Fruit fly (Drosophila melanogaster): ENCODE measurements around the gene eIF2A.
A peak's percentile ranks its signal among the peaks of the same experiment; 100 is the strongest.

The eIF2A gene

DNA sequence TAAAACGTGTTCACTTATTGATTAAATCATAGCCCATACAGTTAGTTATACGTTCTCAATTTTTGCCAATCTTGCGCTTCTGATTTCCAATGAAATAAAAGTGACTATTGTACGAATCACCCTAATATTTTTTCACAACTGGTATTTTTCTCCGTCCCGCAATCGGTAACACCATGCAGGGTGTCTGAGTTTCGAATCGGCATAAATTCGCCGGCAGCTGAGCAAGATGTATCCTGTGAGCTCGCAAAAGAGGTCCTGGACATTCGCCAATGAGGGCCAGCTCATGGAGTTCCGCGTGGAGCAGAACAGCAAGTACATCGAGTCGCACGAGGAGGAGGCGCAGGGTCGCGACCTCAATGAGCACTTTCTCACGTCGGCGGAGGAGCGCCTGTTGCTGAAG is 2.8 kb upstream of the eIF2A start, which contains the start of gene CycH:
Gene CycH, plus strand, starts transcription at position 218 of the 400 bp plus-strand sequence.
- no peak for TF ChIP-seq Eip93F (GFP tag; optimal IDR thresholded peaks at IDR 0.05)
- peak; percentile 30 for TF ChIP-seq Sox14 (GFP tag; optimal IDR thresholded peaks at IDR 0.05)
- peak; percentile 60 for TF ChIP-seq esn (GFP tag; optimal IDR thresholded peaks at IDR 0.05)
- TF ChIP-seq CG31627 (GFP tag; optimal IDR thresholded peaks at IDR 0.05) = peak; percentile 39
- peak; percentile 36 for TF ChIP-seq lz (GFP tag; optimal IDR thresholded peaks at IDR 0.05)
- TF ChIP-seq OdsH (GFP tag; optimal IDR thresholded peaks at IDR 0.05) = peak; percentile 32
- TF ChIP-seq CG8632 (GFP tag; optimal IDR thresholded peaks at IDR 0.05) = peak; percentile 12
- TF ChIP-seq cyc (GFP tag; optimal IDR thresholded peaks at IDR 0.05) = peak; percentile 20
- TF ChIP-seq CG7368 (GFP tag; optimal IDR thresholded peaks at IDR 0.05) = no peak
- peak; percentile 82 for TF ChIP-seq Eip78C (GFP tag)
- TF ChIP-seq Sox102F (GFP tag; optimal IDR thresholded peaks at IDR 0.05) = peak; percentile 28
- TF ChIP-seq vri (GFP tag; optimal IDR thresholded peaks at IDR 0.05) = no peak
- TF ChIP-seq Ets96B (tag; optimal IDR thresholded peaks at IDR 0.05) = peak; percentile 26
- TF ChIP-seq topi (GFP tag; optimal IDR thresholded peaks at IDR 0.05) = peak; percentile 13
- peak; percentile 10 for TF ChIP-seq acj6 (GFP tag; optimal IDR thresholded peaks at IDR 0.05)
- TF ChIP-seq net (GFP tag; optimal IDR thresholded peaks at IDR 0.05) = no peak
- no peak for TF ChIP-seq CG32006 (GFP tag; optimal IDR thresholded peaks at IDR 0.05)
- TF ChIP-seq CG3919 (GFP tag; optimal IDR thresholded peaks at IDR 0.05) = peak; percentile 56
- peak; percentile 29 for TF ChIP-seq CG10631 (GFP tag; optimal IDR thresholded peaks at IDR 0.05)
- TF ChIP-seq Smox (GFP tag; optimal IDR thresholded peaks at IDR 0.05) = peak; percentile 33
- TF ChIP-seq CG3032 (tag; optimal IDR thresholded peaks at IDR 0.05) = peak; percentile 14
- TF ChIP-seq Hr39 (GFP tag; optimal IDR thresholded peaks at IDR 0.05) = peak; percentile 39
- TF ChIP-seq CG8119 (GFP tag; IDR thresholded peaks at IDR 0.05) = peak; percentile 24; the same call in 1 of the 3 replicates
- peak; percentile 17 for TF ChIP-seq pdm3 (GFP tag; optimal IDR thresholded peaks at IDR 0.05)
- peak; percentile 17 for TF ChIP-seq Hr4 (GFP tag; optimal IDR thresholded peaks at IDR 0.05)
- TF ChIP-seq achi (GFP tag; optimal IDR thresholded peaks at IDR 0.05) = peak; percentile 14
- TF ChIP-seq CG6854 (GFP tag; optimal IDR thresholded peaks at IDR 0.05) = peak; percentile 63
- peak; percentile 41 for TF ChIP-seq svp (GFP tag)
- TF ChIP-seq dac (GFP tag; optimal IDR thresholded peaks at IDR 0.05) = no peak

DNA sequence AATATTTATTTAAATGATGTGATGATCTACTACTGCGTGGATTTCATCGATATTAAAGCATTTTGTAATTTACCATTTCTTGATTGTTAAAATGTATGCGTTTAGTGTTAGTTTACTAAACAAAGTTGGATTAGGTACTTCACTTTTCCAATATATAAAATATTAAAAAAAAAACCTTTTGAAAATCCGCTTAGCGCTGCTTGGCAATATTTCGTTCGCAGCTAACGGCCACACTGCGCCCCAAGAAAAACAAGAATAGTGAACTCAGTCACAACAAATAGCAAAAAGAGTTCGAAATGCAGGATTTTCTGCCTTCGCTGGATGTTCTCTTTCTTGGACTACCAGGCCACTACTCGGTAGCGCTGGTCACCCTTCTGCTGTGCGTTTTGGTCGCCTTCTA is 1.3 kb upstream of the eIF2A start, which contains the start of gene CG7407:
Gene CG7407, plus strand, starts transcription at position 226 of the 400 bp plus-strand sequence.
- TF ChIP-seq cyc (GFP tag; optimal IDR thresholded peaks at IDR 0.05) (no peak), Sox14 (GFP tag; optimal IDR thresholded peaks at IDR 0.05) (peak; percentile 7), fkh (GFP tag; optimal IDR thresholded peaks at IDR 0.05) (no peak), Eip93F (GFP tag; optimal IDR thresholded peaks at IDR 0.05) (no peak), Sox15 (GFP tag; optimal IDR thresholded peaks at IDR 0.05) (no peak), Hr39 (GFP tag; optimal IDR thresholded peaks at IDR 0.05) (no peak), Eip75B (GFP tag; optimal IDR thresholded peaks at IDR 0.05) (no peak), Ets21C (GFP tag; optimal IDR thresholded peaks at IDR 0.05) (no peak), pdm3 (GFP tag; optimal IDR thresholded peaks at IDR 0.05) (no peak), eg (GFP tag; IDR thresholded peaks at IDR 0.05) (no peak), CG34406 (GFP tag; optimal IDR thresholded peaks at IDR 0.05) (no peak), ss (GFP tag; optimal IDR thresholded peaks at IDR 0.05) (peak in 1 of 2 experiments; percentile 1), esn (GFP tag; optimal IDR thresholded peaks at IDR 0.05) (peak; percentile 16), CG8632 (GFP tag; optimal IDR thresholded peaks at IDR 0.05) (no peak), svp (GFP tag) (peak; percentile 30), dac (GFP tag; optimal IDR thresholded peaks at IDR 0.05) (no peak), Eip78C (GFP tag) (peak; percentile 62), Hr4 (GFP tag; optimal IDR thresholded peaks at IDR 0.05) (no peak)

DNA sequence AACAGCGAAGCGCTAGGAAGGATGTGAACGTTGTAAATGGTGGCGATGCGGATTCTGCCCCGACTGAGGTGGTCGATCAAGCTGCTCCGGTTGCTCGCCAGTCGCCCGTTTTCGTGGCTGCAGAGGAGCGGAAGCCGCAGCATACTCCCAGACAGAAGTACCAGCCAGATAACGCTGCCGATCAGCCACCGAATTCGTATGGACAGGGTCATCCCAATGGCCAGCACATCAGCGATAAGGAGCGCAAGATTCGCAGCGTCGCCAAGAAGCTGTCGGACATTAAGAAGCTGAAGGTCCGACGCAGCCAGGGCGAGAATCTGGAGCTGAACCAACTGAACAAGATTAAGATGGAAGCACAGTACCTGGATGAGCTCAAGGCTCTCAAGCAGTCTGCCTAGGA is 2.6 kb downstream of the eIF2A start:
- TF ChIP-seq Eip75B (GFP tag; optimal IDR thresholded peaks at IDR 0.05) (no peak), Smox (GFP tag; optimal IDR thresholded peaks at IDR 0.05) (no peak), svp (GFP tag) (peak; percentile 95)

DNA sequence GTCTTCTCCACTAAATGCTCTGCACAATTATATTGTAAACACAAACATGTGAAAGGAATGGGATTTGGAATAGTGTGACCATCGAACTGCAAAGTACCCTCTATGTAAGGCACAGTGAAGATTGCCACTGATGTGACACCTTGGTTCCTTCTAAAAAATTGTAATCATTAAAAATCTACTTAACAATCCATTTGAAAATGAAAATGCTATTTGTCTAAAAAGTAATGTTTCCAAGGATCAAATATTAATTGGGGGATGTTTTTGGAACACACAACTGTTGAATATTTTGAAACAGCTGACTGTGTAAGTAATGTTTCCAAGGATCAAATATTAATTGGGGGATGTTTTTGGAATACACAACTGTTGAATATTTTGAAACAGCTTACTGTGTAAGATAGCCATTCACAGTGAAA is 3.6 kb downstream of the eIF2A start, which contains the start of gene CG32448:
Gene CG32448, minus strand, starts transcription at position 304 of the 413 bp plus-strand sequence.
- no peak for TF ChIP-seq CG32006 (GFP tag; optimal IDR thresholded peaks at IDR 0.05)
- no peak for TF ChIP-seq Eip93F (GFP tag; optimal IDR thresholded peaks at IDR 0.05)
- no peak for TF ChIP-seq fd85E (GFP tag; optimal IDR thresholded peaks at IDR 0.05)
- TF ChIP-seq CG6854 (GFP tag; optimal IDR thresholded peaks at IDR 0.05) = no peak
- peak; percentile 87 for TF ChIP-seq svp (GFP tag)
- TF ChIP-seq Lpt (GFP tag; optimal IDR thresholded peaks at IDR 0.05) = no peak
- TF ChIP-seq Ets21C (GFP tag; optimal IDR thresholded peaks at IDR 0.05) = no peak
- TF ChIP-seq Hr39 (GFP tag; optimal IDR thresholded peaks at IDR 0.05) = peak; percentile 83
- no peak for TF ChIP-seq CG6808 (GFP tag; optimal IDR thresholded peaks at IDR 0.05)
- peak; percentile 72 for TF ChIP-seq OdsH (GFP tag; optimal IDR thresholded peaks at IDR 0.05)
- TF ChIP-seq Sox102F (GFP tag; optimal IDR thresholded peaks at IDR 0.05) = no peak
- peak; percentile 42 for TF ChIP-seq CG6792 (GFP tag; optimal IDR thresholded peaks at IDR 0.05)
- TF ChIP-seq fd59A (GFP tag; optimal IDR thresholded peaks at IDR 0.05) = no peak
- TF ChIP-seq Eip75B (GFP tag; optimal IDR thresholded peaks at IDR 0.05) = peak; percentile 65
- TF ChIP-seq Smox (GFP tag; optimal IDR thresholded peaks at IDR 0.05) = no peak
- TF ChIP-seq topi (GFP tag; optimal IDR thresholded peaks at IDR 0.05) = peak; percentile 60
- peak; percentile 73 for TF ChIP-seq Hr4 (GFP tag; optimal IDR thresholded peaks at IDR 0.05)
- no peak for TF ChIP-seq CG10631 (GFP tag; optimal IDR thresholded peaks at IDR 0.05)
- TF ChIP-seq salr (GFP tag; optimal IDR thresholded peaks at IDR 0.05) = peak in 1 of 2 experiments; percentile 23
- TF ChIP-seq CG6163 (GFP tag; IDR thresholded peaks at IDR 0.05) = peak; percentile 74
- no peak for TF ChIP-seq Met (GFP tag; optimal IDR thresholded peaks at IDR 0.05)

Measured in whole organism, prepupa.